Worm (Caenorhabditis elegans): ENCODE results near the gene T14G8.2.

T14G8.2 gene

ce11 chrX:12862509-12862908 lies 4.7 kb downstream of the T14G8.2 start, which contains the start of gene T14G8.6:
TSS of gene T14G8.6 (minus strand) at chrX:12862846.
- TF ChIP-seq F16B12.6 (tag; optimal IDR thresholded peaks at IDR 0.05) (no peak), fos-1 (tag; optimal IDR thresholded peaks at IDR 0.05) (no peak), fkh-10 (GFP tag; optimal IDR thresholded peaks at IDR 0.05) (no peak), pqm-1 (tag; optimal IDR thresholded peaks at IDR 0.05) (no peak), lin-14 (GFP tag; optimal IDR thresholded peaks at IDR 0.05) (no peak), zag-1 (tag; optimal IDR thresholded peaks at IDR 0.05) (no peak), aly-2 (tag; optimal IDR thresholded peaks at IDR 0.05) (no peak), nhr-85 (tag) (no peak), hpl-2 (GFP tag; optimal IDR thresholded peaks at IDR 0.05) (no peak), pax-3 (tag; optimal IDR thresholded peaks at IDR 0.05) (no peak), snu-23 (GFP tag; optimal IDR thresholded peaks at IDR 0.05) (no peak), isw-1 (GFP tag; IDR thresholded peaks at IDR 0.05) (no peak), vab-15 (tag; optimal IDR thresholded peaks at IDR 0.05) (no peak)

ce11 chrX:12863262-12863661 lies 5.5 kb downstream of the T14G8.2 start:
- TF ChIP-seq ceh-8 (GFP tag; optimal IDR thresholded peaks at IDR 0.05) (no peak), fkh-4 (tag; optimal IDR thresholded peaks at IDR 0.05; ENCODE audit: borderline replicate concordance) (no peak), ztf-4 (tag; optimal IDR thresholded peaks at IDR 0.05) (no peak), sptf-1 (tag; optimal IDR thresholded peaks at IDR 0.05) (no peak), C16A3.4 (tag; optimal IDR thresholded peaks at IDR 0.05) (no peak), fos-1 (tag; optimal IDR thresholded peaks at IDR 0.05) (no peak), xbp-1 (tag; optimal IDR thresholded peaks at IDR 0.05) (no peak), dpl-1 (GFP tag; optimal IDR thresholded peaks at IDR 0.05) (no peak), aly-2 (tag; optimal IDR thresholded peaks at IDR 0.05) (no peak), nhr-47 (tag; optimal IDR thresholded peaks at IDR 0.05) (no peak), F16B12.6 (tag; optimal IDR thresholded peaks at IDR 0.05) (no peak), nhr-19 (GFP tag; conservative IDR thresholded peaks at IDR 0.05) (no peak), nhr-84 (tag; optimal IDR thresholded peaks at IDR 0.05) (no peak), nhr-77 (tag; optimal IDR thresholded peaks at IDR 0.05) (no peak), dsc-1 (tag; optimal IDR thresholded peaks at IDR 0.05) (no peak), elt-3 (tag; optimal IDR thresholded peaks at IDR 0.05) (no peak), lsy-2 (tag; optimal IDR thresholded peaks at IDR 0.05) (no peak), skn-1 (tag; optimal IDR thresholded peaks at IDR 0.05) (no peak), ztf-11 (tag; optimal IDR thresholded peaks at IDR 0.05) (no peak), mdl-1 (tag; optimal IDR thresholded peaks at IDR 0.05) (no peak)

DNA sequence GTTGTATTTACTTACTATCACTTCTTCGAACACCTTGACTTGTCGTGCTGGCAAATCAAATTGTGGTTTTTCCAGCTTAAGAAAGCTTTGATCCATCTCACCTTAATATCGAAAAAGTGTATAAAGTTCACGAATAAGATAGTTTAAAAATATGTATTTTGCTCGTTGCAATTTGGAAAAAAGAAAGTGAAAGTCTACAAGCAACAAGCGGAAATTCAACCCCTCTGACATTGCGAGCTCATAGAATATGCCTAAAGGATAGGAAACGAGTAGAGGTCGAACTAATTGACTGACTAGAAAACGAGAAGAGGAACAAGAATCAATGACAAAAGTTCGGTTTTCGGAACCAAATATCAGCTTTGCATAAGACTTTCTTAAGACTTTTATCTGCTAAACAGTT lies 6.0 kb downstream of the T14G8.2 start, which contains the start of gene T14G8.4:
Gene T14G8.4, minus strand, starts transcription at position 101 of the 400 bp plus-strand sequence.
- TF ChIP-seq lin-14 (GFP tag; optimal IDR thresholded peaks at IDR 0.05) (no peak), hpl-2 (GFP tag; optimal IDR thresholded peaks at IDR 0.05) (no peak), F16B12.6 (tag; optimal IDR thresholded peaks at IDR 0.05) (no peak), elt-2 (tag; optimal IDR thresholded peaks at IDR 0.05) (no peak), lin-35 (GFP tag; optimal IDR thresholded peaks at IDR 0.05) (no peak), lin-13 (GFP tag; optimal IDR thresholded peaks at IDR 0.05) (no peak), mep-1 (tag; optimal IDR thresholded peaks at IDR 0.05) (no peak), efl-3 (GFP tag; optimal IDR thresholded peaks at IDR 0.05) (no peak), dsc-1 (tag; optimal IDR thresholded peaks at IDR 0.05) (no peak), snu-23 (GFP tag; optimal IDR thresholded peaks at IDR 0.05) (no peak), fos-1 (tag; optimal IDR thresholded peaks at IDR 0.05) (no peak), unc-30 (tag; optimal IDR thresholded peaks at IDR 0.05) (no peak), nhr-12 (tag; optimal IDR thresholded peaks at IDR 0.05) (no peak), ceh-82 (tag; optimal IDR thresholded peaks at IDR 0.05) (no peak), ceh-8 (GFP tag; optimal IDR thresholded peaks at IDR 0.05) (no peak), nhr-19 (GFP tag; conservative IDR thresholded peaks at IDR 0.05) (no peak), sup-37 (GFP tag; optimal IDR thresholded peaks at IDR 0.05) (no peak)
